Worm (Caenorhabditis elegans) whole organism, L4/young adult: ENCODE results near the gene ZK381.62.

Experiments
- dao-5 ChIP-seq: sonication (generic microtip); optimal IDR thresholded peaks from 2 replicates; lab custom pipeline; 2016; ENCODE audit warnings: missing genotype, missing genetic modification characterization, moderate library complexity, missing compliant biosample characterization
- him-1 ChIP-seq: sonication (generic microtip); optimal IDR thresholded peaks from 2 replicates; lab custom pipeline; 2016; ENCODE audit warnings: missing genotype, missing genetic modification reagents, missing genetic modification characterization, missing compliant biosample characterization

DNA sequence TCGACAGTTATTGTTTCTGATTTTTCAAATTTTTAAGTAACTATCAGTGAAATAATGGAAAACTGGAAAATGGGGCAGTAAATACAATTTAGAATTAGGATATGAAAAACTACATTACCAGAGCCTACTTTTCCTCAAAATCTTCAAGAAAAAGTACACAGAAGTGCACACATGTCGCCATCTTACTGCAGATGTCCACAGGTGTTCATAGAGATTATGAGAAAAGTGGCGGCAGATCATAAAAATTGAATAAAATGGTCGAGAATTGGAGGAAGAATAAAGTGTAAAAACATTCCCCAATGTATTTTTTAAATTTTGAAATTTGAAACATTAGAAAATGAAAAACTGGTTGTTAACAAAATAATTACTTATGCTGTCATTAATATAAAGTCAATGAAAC lies 26.8 kb upstream of the ZK381.62 start:
- TF ChIP-seq dao-5 (tag; lab: Kevin White, UChicago), result no peak
- TF ChIP-seq him-1 (tag; lab: Kevin White, UChicago), result no peak
